Fruit fly (Drosophila melanogaster): ENCODE data around the gene CG8475.
A peak's percentile ranks its signal among the peaks of the same experiment; 100 is the strongest.

CG8475 gene

dm6 chr2L:8162307-8163024 is 34.3 kb downstream of the CG8475 start, which contains the start of gene Acbp1 (continued):
- TF ChIP-seq Dp (GFP tag; optimal IDR thresholded peaks at IDR 0.05) (peak; percentile 61), Dref (GFP tag; IDR thresholded peaks at IDR 0.05) (peak; percentile 88), br (optimal IDR thresholded peaks at IDR 0.05) (no peak), CG11560 (tag; IDR thresholded peaks at IDR 0.05) (peak; percentile 80), CG18599 (GFP tag; optimal IDR thresholded peaks at IDR 0.05) (peak; percentile 99), C15 (GFP tag; IDR thresholded peaks at IDR 0.05) (peak; percentile 90), BtbVII (GFP tag; optimal IDR thresholded peaks at IDR 0.05) (peak; percentile 99), CG16813 (GFP tag; IDR thresholded peaks at IDR 0.05; ENCODE audit: partially characterized antibody) (peak; percentile 78; the same call in 2 of the 3 replicates), CG4404 (GFP tag; IDR thresholded peaks at IDR 0.05) (peak; percentile 80), hth (optimal IDR thresholded peaks at IDR 0.05) (no peak), CG10321 (GFP tag; IDR thresholded peaks at IDR 0.05) (peak; percentile 67), NC2α (GFP tag; optimal IDR thresholded peaks at IDR 0.05) (peak; percentile 87), Fer1 (GFP tag; optimal IDR thresholded peaks at IDR 0.05) (peak; percentile 99), CG32532 (GFP tag; IDR thresholded peaks at IDR 0.05) (peak; percentile 93), Kr (GFP tag; optimal IDR thresholded peaks at IDR 0.05) (peak; percentile 92), esg (GFP tag; conservative IDR thresholded peaks at IDR 0.05) (peak; percentile 88), CG3726 (GFP tag; IDR thresholded peaks at IDR 0.05) (peak; percentile 70; the same call in 2 of the 3 replicates), unpg (GFP tag; optimal IDR thresholded peaks at IDR 0.05) (peak; percentile 99), CG7786 (GFP tag; optimal IDR thresholded peaks at IDR 0.05) (peak; percentile 96), lov (optimal IDR thresholded peaks at IDR 0.05) (no peak), lov (GFP tag; IDR thresholded peaks at IDR 0.05) (peak; percentile 76), CG13775 (GFP tag; optimal IDR thresholded peaks at IDR 0.05) (peak; percentile 97), CG18476 (GFP tag; optimal IDR thresholded peaks at IDR 0.05) (peak; percentile 94), CG12391 (tag; optimal IDR thresholded peaks at IDR 0.05) (peak; percentile 99), CG4707 (GFP tag; optimal IDR thresholded peaks at IDR 0.05) (peak; percentile 94), bbx (GFP tag; IDR thresholded peaks at IDR 0.05; ENCODE audit: partially characterized antibody) (peak; percentile 79), CG1792 (GFP tag; optimal IDR thresholded peaks at IDR 0.05) (peak; percentile 94), Meics (GFP tag; optimal IDR thresholded peaks at IDR 0.05) (peak; percentile 97), CG11456 (GFP tag; IDR thresholded peaks at IDR 0.05) (peak; percentile 91), CG12942 (GFP tag; optimal IDR thresholded peaks at IDR 0.05) (peak; percentile 82), CG6854 (GFP tag; optimal IDR thresholded peaks at IDR 0.05) (peak; percentile 99), CG31441 (GFP tag; IDR thresholded peaks at IDR 0.05) (peak; percentile 97), sim (GFP tag; IDR thresholded peaks at IDR 0.05) (peak; percentile 68), slbo (GFP tag; IDR thresholded peaks at IDR 0.05) (peak; percentile 94), CG10147 (GFP tag; optimal IDR thresholded peaks at IDR 0.05) (peak; percentile 98), run (tag; optimal IDR thresholded peaks at IDR 0.05) (peak; percentile 98), grn (GFP tag; optimal IDR thresholded peaks at IDR 0.05) (peak; percentile 67), Aef1 (GFP tag; IDR thresholded peaks at IDR 0.05) (peak; percentile 90), CG7556 (GFP tag; optimal IDR thresholded peaks at IDR 0.05) (peak; percentile 98), CG17912 (GFP tag; optimal IDR thresholded peaks at IDR 0.05) (peak; percentile 89), salm (tag; optimal IDR thresholded peaks at IDR 0.05) (peak; percentile 97), al (GFP tag; IDR thresholded peaks at IDR 0.05) (peak; percentile 87), emc (GFP tag; optimal IDR thresholded peaks at IDR 0.05) (peak; percentile 75), Sry-δ (GFP tag; optimal IDR thresholded peaks at IDR 0.05) (peak; percentile 89), CG17802 (tag; optimal IDR thresholded peaks at IDR 0.05) (peak; percentile 75), Nf-YB (GFP tag; optimal IDR thresholded peaks at IDR 0.05) (peak; percentile 90), her (GFP tag; optimal IDR thresholded peaks at IDR 0.05) (peak; percentile 95), Xbp1 (GFP tag; optimal IDR thresholded peaks at IDR 0.05) (peak; percentile 95), ato (GFP tag; IDR thresholded peaks at IDR 0.05; ENCODE audit: partially characterized antibody) (peak; percentile 68), Hey (tag; optimal IDR thresholded peaks at IDR 0.05) (peak; percentile 79)
